ENCODE assay signal across 8 worm cellular contexts in the genomic region with DNA sequence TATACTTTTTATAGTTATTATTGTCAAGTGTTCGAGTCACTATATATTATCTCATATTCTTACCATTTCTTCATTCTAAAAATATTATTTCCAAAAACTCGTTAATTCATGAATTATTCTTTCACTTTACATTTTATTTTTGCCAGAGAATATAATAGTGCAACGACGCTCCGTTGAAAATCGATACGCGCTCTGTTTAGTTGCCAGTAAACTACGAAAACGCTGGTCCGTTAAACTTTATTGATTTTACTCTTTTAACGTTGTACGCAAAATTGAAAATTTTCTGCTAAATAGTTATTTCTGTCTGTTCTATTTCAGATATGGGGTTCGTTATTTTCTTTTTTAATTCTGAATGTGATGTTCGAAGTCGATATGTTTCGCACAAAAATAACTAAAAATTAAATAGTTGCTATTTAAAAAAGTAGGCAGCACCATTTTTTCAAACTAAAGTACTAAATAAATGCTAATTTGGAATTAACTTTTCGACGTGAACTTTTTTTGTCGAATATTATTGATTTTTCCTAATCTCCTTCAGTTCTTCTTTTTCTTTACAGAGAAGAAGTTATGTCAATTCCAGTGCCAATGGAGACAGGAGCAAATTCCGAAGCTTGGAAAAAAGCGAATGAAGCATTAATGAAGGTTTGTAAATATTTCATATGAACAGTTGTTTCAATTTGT.
A peak's percentile ranks its signal among the peaks of the same experiment; 100 is the strongest.
TF ChIP-seq lines count a peak whose summit lies in the region.

A gene (plus strand): TSS at position 199 of the 678 bp plus-strand sequence.

TF ChIP-seq in whole organism, L1 larva, 84 proteins besides CTCF, POLR2A, EP300 and RAD21 (continues in another document):
- no peak for TF ChIP-seq ceh-8 (GFP tag; optimal IDR thresholded peaks at IDR 0.05; lab: Kevin White, UChicago)
- no peak for TF ChIP-seq fos-1 (tag; optimal IDR thresholded peaks at IDR 0.05; lab: Kevin White, UChicago)
- no peak for TF ChIP-seq nhr-76 (tag; optimal IDR thresholded peaks at IDR 0.05; lab: Kevin White, UChicago)
- no peak for TF ChIP-seq unc-98 (GFP tag; IDR thresholded peaks at IDR 0.05; lab: Robert Waterston, UW)
- no peak for TF ChIP-seq C04F5.9 (tag; optimal IDR thresholded peaks at IDR 0.05; lab: Kevin White, UChicago)
- TF ChIP-seq fkh-4 (tag; optimal IDR thresholded peaks at IDR 0.05; lab: Kevin White, UChicago; ENCODE audit: borderline replicate concordance): no peak
- no peak for TF ChIP-seq elt-3 (tag; optimal IDR thresholded peaks at IDR 0.05; lab: Kevin White, UChicago)
- TF ChIP-seq dsc-1 (tag; optimal IDR thresholded peaks at IDR 0.05; lab: Kevin White, UChicago): no peak
- peak; percentile 54 for TF ChIP-seq blmp-1 (tag; optimal IDR thresholded peaks at IDR 0.05; lab: Kevin White, UChicago)
- no peak for TF ChIP-seq ets-5 (GFP tag; IDR thresholded peaks at IDR 0.05; lab: Robert Waterston, UW)
- TF ChIP-seq irx-1 (tag; optimal IDR thresholded peaks at IDR 0.05; lab: Kevin White, UChicago): no peak

TF ChIP-seq in whole organism, L2 larva, 48 proteins besides CTCF, POLR2A, EP300 and RAD21 (continues in another document):
- TF ChIP-seq gmeb-1 (tag; optimal IDR thresholded peaks at IDR 0.05; lab: Kevin White, UChicago): peak; percentile 1
- TF ChIP-seq aly-2 (tag; optimal IDR thresholded peaks at IDR 0.05; lab: Kevin White, UChicago): no peak
- no peak for TF ChIP-seq zag-1 (tag; optimal IDR thresholded peaks at IDR 0.05; lab: Kevin White, UChicago)
- TF ChIP-seq blmp-1 (tag; optimal IDR thresholded peaks at IDR 0.05; lab: Kevin White, UChicago; ENCODE audit: insufficient read depth): no peak
- TF ChIP-seq nhr-6 (tag; optimal IDR thresholded peaks at IDR 0.05; lab: Kevin White, UChicago): no peak
- TF ChIP-seq C34F6.9 (tag; optimal IDR thresholded peaks at IDR 0.05; lab: Kevin White, UChicago): peak; percentile 56
- no peak for TF ChIP-seq ztf-1 (GFP tag; conservative IDR thresholded peaks at IDR 0.05; lab: Robert Waterston, UW)
- TF ChIP-seq ztf-11 (tag; optimal IDR thresholded peaks at IDR 0.05; lab: Kevin White, UChicago): no peak
- TF ChIP-seq nhr-25 (tag; optimal IDR thresholded peaks at IDR 0.05; lab: Kevin White, UChicago): peak; percentile 17
- TF ChIP-seq nhr-11 (tag; optimal IDR thresholded peaks at IDR 0.05; lab: Kevin White, UChicago): no peak
- no peak for TF ChIP-seq elt-1 (tag; optimal IDR thresholded peaks at IDR 0.05; lab: Kevin White, UChicago)

TF ChIP-seq in whole organism, L3 larva, 47 proteins besides CTCF, POLR2A, EP300 and RAD21 (continues in another document):
- TF ChIP-seq ztf-11 (tag; optimal IDR thresholded peaks at IDR 0.05; lab: Kevin White, UChicago): no peak
- peak; percentile 52 for TF ChIP-seq ceh-28 (tag; optimal IDR thresholded peaks at IDR 0.05; lab: Kevin White, UChicago)
- no peak for TF ChIP-seq pqm-1 (tag; optimal IDR thresholded peaks at IDR 0.05; lab: Kevin White, UChicago)
- peak; percentile 20 for TF ChIP-seq elt-2 (tag; optimal IDR thresholded peaks at IDR 0.05; lab: Kevin White, UChicago)
- no peak for TF ChIP-seq R02D3.7 (tag; optimal IDR thresholded peaks at IDR 0.05; lab: Kevin White, UChicago)
- TF ChIP-seq elt-1 (tag; optimal IDR thresholded peaks at IDR 0.05; lab: Kevin White, UChicago): no peak
- peak; percentile 24 for TF ChIP-seq nhr-23 (tag; optimal IDR thresholded peaks at IDR 0.05; lab: Kevin White, UChicago)
- TF ChIP-seq ceh-9 (tag; optimal IDR thresholded peaks at IDR 0.05; lab: Kevin White, UChicago): no peak
- no peak for TF ChIP-seq ZK546.5 (tag; optimal IDR thresholded peaks at IDR 0.05; lab: Kevin White, UChicago)
- TF ChIP-seq lin-15B (tag; optimal IDR thresholded peaks at IDR 0.05; lab: Kevin White, UChicago): peak; percentile 23
- peak; percentile 63 for TF ChIP-seq ama-1 (optimal IDR thresholded peaks at IDR 0.05; lab: Kevin White, UChicago)

TF ChIP-seq in whole organism, L4 larva, 104 proteins besides CTCF, POLR2A, EP300 and RAD21 (continues in another document):
- TF ChIP-seq tag-97 (GFP tag; IDR thresholded peaks at IDR 0.05; lab: Robert Waterston, UW): no peak
- peak in 1 of 2 experiments; percentile 65 for TF ChIP-seq lsy-2 (tag; optimal IDR thresholded peaks at IDR 0.05; lab: Kevin White, UChicago)
- peak; percentile 48 for TF ChIP-seq dve-1 (tag; optimal IDR thresholded peaks at IDR 0.05; lab: Kevin White, UChicago; ENCODE audit: insufficient read depth)
- no peak for TF ChIP-seq daf-16 (GFP tag; optimal IDR thresholded peaks at IDR 0.05; lab: Kevin White, UChicago)
- TF ChIP-seq daf-16 (tag; optimal IDR thresholded peaks at IDR 0.05; lab: Kevin White, UChicago): peak; percentile 31
- no peak for TF ChIP-seq dmd-9 (GFP tag; IDR thresholded peaks at IDR 0.05; lab: Robert Waterston, UW)
- TF ChIP-seq nhr-11 (tag; optimal IDR thresholded peaks at IDR 0.05; lab: Kevin White, UChicago): no peak
- peak; percentile 22 for TF ChIP-seq hlh-30 (tag; optimal IDR thresholded peaks at IDR 0.05; lab: Kevin White, UChicago; ENCODE audit: insufficient read depth)
- no peak for TF ChIP-seq zip-11 (GFP tag; IDR thresholded peaks at IDR 0.05; lab: Robert Waterston, UW)
- peak; percentile 55 for TF ChIP-seq mes-2 (tag; optimal IDR thresholded peaks at IDR 0.05; lab: Kevin White, UChicago; ENCODE audit: poor library complexity, severe bottlenecking)

TF ChIP-seq in whole organism, late embryonic, 69 proteins besides CTCF, POLR2A, EP300 and RAD21:
- TF ChIP-seq pros-1 (tag; optimal IDR thresholded peaks at IDR 0.05; lab: Kevin White, UChicago): no peak
- peak; percentile 18 for TF ChIP-seq nfya-1 (tag; optimal IDR thresholded peaks at IDR 0.05; lab: Kevin White, UChicago)
- no peak for TF ChIP-seq sox-2 (GFP tag; IDR thresholded peaks at IDR 0.05; lab: Robert Waterston, UW)
- peak; percentile 13 for TF ChIP-seq ceh-31 (tag; optimal IDR thresholded peaks at IDR 0.05; lab: Kevin White, UChicago)
- no peak for TF ChIP-seq pqm-1 (tag; optimal IDR thresholded peaks at IDR 0.05; lab: Kevin White, UChicago)
- peak; percentile 93 for TF ChIP-seq ceh-48 (tag; optimal IDR thresholded peaks at IDR 0.05; lab: Kevin White, UChicago)
- no peak for TF ChIP-seq gmeb-2 (tag; optimal IDR thresholded peaks at IDR 0.05; lab: Kevin White, UChicago)
- no peak for TF ChIP-seq tbx-7 (tag; optimal IDR thresholded peaks at IDR 0.05; lab: Kevin White, UChicago)

TF ChIP-seq in whole organism, midembryonic, 9 proteins besides CTCF, POLR2A, EP300 and RAD21:
- TF ChIP-seq T22C8.4 (GFP tag; IDR thresholded peaks at IDR 0.05; lab: Robert Waterston, UW): peak; percentile 56
- TF ChIP-seq tab-1 (GFP tag; IDR thresholded peaks at IDR 0.05; lab: Robert Waterston, UW): no peak

TF ChIP-seq in whole organism, mixed stage, embryonic, 35 proteins besides CTCF, POLR2A, EP300 and RAD21:
- TF ChIP-seq ceh-39 (tag; optimal IDR thresholded peaks at IDR 0.05; lab: Kevin White, UChicago) (peak; percentile 52), ztf-11 (tag; optimal IDR thresholded peaks at IDR 0.05; lab: Kevin White, UChicago) (no peak), nhr-12 (tag; optimal IDR thresholded peaks at IDR 0.05; lab: Kevin White, UChicago) (no peak), blmp-1 (tag; optimal IDR thresholded peaks at IDR 0.05; lab: Kevin White, UChicago) (no peak), flh-1 (GFP tag; optimal IDR thresholded peaks at IDR 0.05; lab: Kevin White, UChicago) (no peak), ces-1 (GFP tag; optimal IDR thresholded peaks at IDR 0.05; lab: Kevin White, UChicago) (peak; percentile 31), elt-3 (tag; optimal IDR thresholded peaks at IDR 0.05; lab: Kevin White, UChicago) (no peak), hlh-1 (tag; optimal IDR thresholded peaks at IDR 0.05; lab: Kevin White, UChicago) (no peak)
TF ChIP-seq in whole organism, mixed stage, embryonic: peak in this region for 2.

TF ChIP-seq in whole organism, young adult, 124 proteins besides CTCF, POLR2A, EP300 and RAD21:
- TF ChIP-seq lin-35 (GFP tag; optimal IDR thresholded peaks at IDR 0.05; lab: Kevin White, UChicago) (peak in 1 of 3 experiments; percentile 15), chd-7 (tag; optimal IDR thresholded peaks at IDR 0.05; lab: Kevin White, UChicago) (no peak), attf-3 (GFP tag; conservative IDR thresholded peaks at IDR 0.05; lab: Robert Waterston, UW) (peak; percentile 83), dpff-1 (tag; optimal IDR thresholded peaks at IDR 0.05; lab: Kevin White, UChicago) (peak; percentile 31), madf-6 (GFP tag; IDR thresholded peaks at IDR 0.05; lab: Robert Waterston, UW) (peak; percentile 36; the same call in 1 of the 2 replicates), let-607 (tag; optimal IDR thresholded peaks at IDR 0.05; lab: Kevin White, UChicago) (peak in 1 of 2 experiments; percentile 5), T26A5.8 (tag; optimal IDR thresholded peaks at IDR 0.05; lab: Kevin White, UChicago) (no peak), lin-40 (tag; optimal IDR thresholded peaks at IDR 0.05; lab: Kevin White, UChicago) (peak; percentile 3), hsf-1 (GFP tag; IDR thresholded peaks at IDR 0.05; lab: Robert Waterston, UW) (0 out of 2 replicates have a peak, but pooled peaks have one; percentile 38), mcd-1 (GFP tag; IDR thresholded peaks at IDR 0.05; lab: Robert Waterston, UW) (peak; percentile 21; the same call in 1 of the 2 replicates)
